Worm (Caenorhabditis elegans): ENCODE measurements around the gene slcr-46.1.

slcr-46.1 gene

ce11 chrX:4616832-4617231 is 15.3 kb upstream of the slcr-46.1 start:
- TF ChIP-seq lsy-2 (tag; optimal IDR thresholded peaks at IDR 0.05), result peak in 1 of 2 experiments; percentile 2
- TF ChIP-seq nhr-129 (tag; optimal IDR thresholded peaks at IDR 0.05), result peak; percentile 42
- TF ChIP-seq gmeb-1 (tag; optimal IDR thresholded peaks at IDR 0.05), result no peak
- TF ChIP-seq fos-1 (tag; optimal IDR thresholded peaks at IDR 0.05), result no peak
- peak; percentile 51 for TF ChIP-seq unc-55 (GFP tag; optimal IDR thresholded peaks at IDR 0.05)

ce11 chrX:4619582-4619981 is 12.6 kb upstream of the slcr-46.1 start, which contains the start of gene pqn-65:
pqn-65 (minus strand) TSS chrX:4619635.
- no peak for TF ChIP-seq nhr-25 (tag; optimal IDR thresholded peaks at IDR 0.05)
- peak; percentile 57 for TF ChIP-seq unc-55 (GFP tag; optimal IDR thresholded peaks at IDR 0.05)
- TF ChIP-seq blmp-1 (tag; optimal IDR thresholded peaks at IDR 0.05; ENCODE audit: insufficient read depth), result no peak
- no peak for TF ChIP-seq nhr-10 (tag; optimal IDR thresholded peaks at IDR 0.05)
- peak; percentile 28 for TF ChIP-seq C34F6.9 (tag; optimal IDR thresholded peaks at IDR 0.05)
- TF ChIP-seq nhr-129 (tag; optimal IDR thresholded peaks at IDR 0.05), result peak; percentile 76
- no peak for TF ChIP-seq ceh-16 (tag; optimal IDR thresholded peaks at IDR 0.05)
- no peak for TF ChIP-seq lin-11 (tag; optimal IDR thresholded peaks at IDR 0.05)
- no peak for TF ChIP-seq nhr-6 (tag; optimal IDR thresholded peaks at IDR 0.05)
- no peak for TF ChIP-seq skn-1 (tag; optimal IDR thresholded peaks at IDR 0.05)
- no peak for TF ChIP-seq lin-13 (GFP tag; optimal IDR thresholded peaks at IDR 0.05)
- peak in 1 of 2 experiments; percentile 9 for TF ChIP-seq lsy-2 (tag; optimal IDR thresholded peaks at IDR 0.05)

- TF ChIP-seq unc-55 (GFP tag; optimal IDR thresholded peaks at IDR 0.05), result peak; percentile 33
- peak; percentile 31 for TF ChIP-seq lin-11 (tag; optimal IDR thresholded peaks at IDR 0.05)
- TF ChIP-seq blmp-1 (tag; optimal IDR thresholded peaks at IDR 0.05; ENCODE audit: insufficient read depth), result no peak
- no peak for TF ChIP-seq ceh-16 (tag; optimal IDR thresholded peaks at IDR 0.05)
- TF ChIP-seq unc-62 (GFP tag; optimal IDR thresholded peaks at IDR 0.05), result no peak
- TF ChIP-seq nhr-21 (tag; optimal IDR thresholded peaks at IDR 0.05), result no peak
- TF ChIP-seq zag-1 (tag; optimal IDR thresholded peaks at IDR 0.05), result peak; percentile 58
Observed at ce11 chrX:4620019-4620418, 12.1 kb upstream of the slcr-46.1 start.

- TF ChIP-seq alr-1 (tag; optimal IDR thresholded peaks at IDR 0.05) (no peak), unc-62 (GFP tag; optimal IDR thresholded peaks at IDR 0.05) (no peak), ztf-4 (tag; optimal IDR thresholded peaks at IDR 0.05) (no peak), Y55F3AM.14 (GFP tag; optimal IDR thresholded peaks at IDR 0.05) (no peak)
Observed at ce11 chrX:4622024-4622423, 10.1 kb upstream of the slcr-46.1 start, which contains the start of gene C46C11.3. C46C11.3 (plus strand) TSS chrX:4622324.

ce11 chrX:4623707-4624106 is 8.5 kb upstream of the slcr-46.1 start:
- no peak for TF ChIP-seq sma-3 (GFP tag; optimal IDR thresholded peaks at IDR 0.05)
- TF ChIP-seq lin-13 (GFP tag; optimal IDR thresholded peaks at IDR 0.05), result no peak
- TF ChIP-seq sma-9 (GFP tag; optimal IDR thresholded peaks at IDR 0.05), result no peak
- no peak for TF ChIP-seq sma-9 (tag; optimal IDR thresholded peaks at IDR 0.05)
- no peak for TF ChIP-seq dmd-4 (tag; optimal IDR thresholded peaks at IDR 0.05)
- TF ChIP-seq nhr-129 (tag; optimal IDR thresholded peaks at IDR 0.05), result no peak
- no peak for TF ChIP-seq nhr-237 (tag; optimal IDR thresholded peaks at IDR 0.05)
- no peak for TF ChIP-seq lin-39 (tag; optimal IDR thresholded peaks at IDR 0.05)
- no peak for TF ChIP-seq mab-5 (tag; optimal IDR thresholded peaks at IDR 0.05)
- no peak for TF ChIP-seq egl-27 (tag; optimal IDR thresholded peaks at IDR 0.05)
- no peak for TF ChIP-seq nhr-6 (tag; optimal IDR thresholded peaks at IDR 0.05)
- no peak for TF ChIP-seq ztf-1 (GFP tag; conservative IDR thresholded peaks at IDR 0.05)
- TF ChIP-seq skn-1 (tag; optimal IDR thresholded peaks at IDR 0.05), result no peak
- no peak for TF ChIP-seq mdl-1 (tag; optimal IDR thresholded peaks at IDR 0.05)
- no peak for TF ChIP-seq unc-62 (GFP tag; optimal IDR thresholded peaks at IDR 0.05)
- no peak for TF ChIP-seq lsy-2 (tag; optimal IDR thresholded peaks at IDR 0.05)
- no peak for TF ChIP-seq nhr-21 (tag; optimal IDR thresholded peaks at IDR 0.05)
- TF ChIP-seq ztf-4 (tag; optimal IDR thresholded peaks at IDR 0.05), result no peak
- TF ChIP-seq ceh-82 (tag; optimal IDR thresholded peaks at IDR 0.05), result no peak
- TF ChIP-seq fos-1 (tag; optimal IDR thresholded peaks at IDR 0.05), result no peak

ce11 chrX:4625080-4625479 is 7.1 kb upstream of the slcr-46.1 start:
- TF ChIP-seq lin-39 (tag; optimal IDR thresholded peaks at IDR 0.05), result no peak

All from whole organism, L2 larva.